Fruit fly (Drosophila melanogaster) whole organism, embryonic: ENCODE measurements around the gene Nxf3.

ENCODE experiments used
- Atf3 ChIP-seq: fragments of 200-800 bp; sonication (Bioruptor generic); optimal IDR thresholded peaks from 3 replicates; lab custom pipeline; 2016; ENCODE audit warnings: missing biosample characterization, missing genetic modification characterization
- Atf6 ChIP-seq: fragments of 200-800 bp; sonication (Bioruptor generic); IDR thresholded peaks from 2 replicates; pipeline ENCODE4 v1.3.6; 2022; ENCODE audit warnings: missing biosample characterization, missing genetic modification characterization
- Bteb2 ChIP-seq: fragments of 200-800 bp; sonication (Bioruptor generic); optimal IDR thresholded peaks from 2 replicates; lab custom pipeline; 2016; ENCODE audit warnings: missing biosample characterization, missing genetic modification characterization
- CG10267 ChIP-seq: fragments of 200-800 bp; sonication (Bioruptor generic); optimal IDR thresholded peaks from 2 replicates; lab custom pipeline; 2018; ENCODE audit warnings: missing biosample characterization, mild to moderate bottlenecking, missing genetic modification characterization, moderate library complexity
- CG10462 ChIP-seq: fragments of 200-800 bp; sonication (Bioruptor generic); optimal IDR thresholded peaks from 2 replicates; lab custom pipeline; 2016; ENCODE audit warnings: missing biosample characterization, missing genetic modification characterization
- CG10654 ChIP-seq: fragments of 200-800 bp; sonication (Bioruptor generic); optimal IDR thresholded peaks from 2 replicates; lab custom pipeline; 2016; ENCODE audit warnings: missing biosample characterization, missing genetic modification characterization
- CG10979 ChIP-seq: fragments of 200-800 bp; sonication (Bioruptor generic); optimal IDR thresholded peaks from 2 replicates; lab custom pipeline; 2018; ENCODE audit warnings: missing biosample characterization, mild to moderate bottlenecking, missing genetic modification characterization, moderate library complexity
- CG12659 ChIP-seq: fragments of 200-800 bp; sonication (Bioruptor generic); optimal IDR thresholded peaks from 3 replicates; lab custom pipeline; 2017; ENCODE audit warnings: mild to moderate bottlenecking, missing biosample characterization, missing genetic modification reagents, missing genetic modification characterization
- CG1529 ChIP-seq: fragments of 200-800 bp; sonication (Bioruptor generic); optimal IDR thresholded peaks from 3 replicates; lab custom pipeline; 2018; ENCODE audit warnings: missing biosample characterization, missing genetic modification characterization
- CG16779 ChIP-seq: fragments of 200-800 bp; sonication (Bioruptor generic); IDR thresholded peaks from 2 replicates; pipeline ENCODE4 v1.3.6; 2022; ENCODE audit warnings: missing biosample characterization, missing genetic modification characterization
- CG17829 ChIP-seq: fragments of 200-800 bp; optimal IDR thresholded peaks from 2 replicates; lab custom pipeline; 2019; ENCODE audit warnings: missing biosample characterization, mild to moderate bottlenecking, missing genetic modification characterization, moderate library complexity
- CG2129 ChIP-seq: fragments of 200-800 bp; sonication (Bioruptor generic); IDR thresholded peaks from 2 replicates; pipeline ENCODE4 v1.3.6; 2022; ENCODE audit warnings: missing biosample characterization, missing genetic modification characterization; ENCODE audit not compliant: partially characterized antibody
- CG2199 ChIP-seq: fragments of 200-800 bp; sonication (Bioruptor generic); IDR thresholded peaks from 3 replicates; pipeline ENCODE4 v1.3.6; 2022; ENCODE audit warnings: missing biosample characterization, missing genetic modification characterization
- CG2712 ChIP-seq: fragments of 200-800 bp; optimal IDR thresholded peaks from 3 replicates; lab custom pipeline; 2019; ENCODE audit warnings: missing biosample characterization, mild to moderate bottlenecking, missing genetic modification characterization, moderate library complexity
- CG2875 ChIP-seq: fragments of 200-800 bp; sonication (Bioruptor generic); optimal IDR thresholded peaks from 2 replicates; lab custom pipeline; 2017; ENCODE audit warnings: missing biosample characterization, mild to moderate bottlenecking, missing genetic modification characterization, missing genetic modification reagents
- CG31224 ChIP-seq: fragments of 200-800 bp; sonication (Bioruptor generic); IDR thresholded peaks from 2 replicates; pipeline ENCODE4 v1.3.6; 2022; ENCODE audit warnings: missing biosample characterization, missing genetic modification characterization
- CG31365 ChIP-seq: fragments of 200-800 bp; sonication (Bioruptor generic); optimal IDR thresholded peaks from 2 replicates; lab custom pipeline; 2018; ENCODE audit warnings: missing biosample characterization, mild to moderate bottlenecking, missing genetic modification characterization
- CG3281 ChIP-seq: fragments of 200-800 bp; sonication (Bioruptor generic); optimal IDR thresholded peaks from 3 replicates; lab custom pipeline; 2017; ENCODE audit warnings: missing biosample characterization, mild to moderate bottlenecking, missing genetic modification characterization
- CG34376 ChIP-seq: fragments of 200-800 bp; sonication (Bioruptor generic); optimal IDR thresholded peaks from 2 replicates; lab custom pipeline; 2018; ENCODE audit warnings: missing biosample characterization, mild to moderate bottlenecking, missing genetic modification characterization
- CG5180 ChIP-seq: fragments of 200-800 bp; sonication (Bioruptor generic); optimal IDR thresholded peaks from 3 replicates; lab custom pipeline; 2017; ENCODE audit warnings: missing biosample characterization, missing genetic modification characterization, mild to moderate bottlenecking, moderate library complexity, missing genetic modification reagents
- CG6175 ChIP-seq: fragments of 200-800 bp; sonication (Bioruptor generic); IDR thresholded peaks from 3 replicates; pipeline ENCODE4 v1.3.6; 2022; ENCODE audit warnings: missing biosample characterization, missing genetic modification characterization
- CG7928 ChIP-seq: fragments of 200-800 bp; sonication (Bioruptor generic); optimal IDR thresholded peaks from 2 replicates; lab custom pipeline; 2017; ENCODE audit warnings: missing biosample characterization, mild to moderate bottlenecking, missing genetic modification characterization
- CG8281 ChIP-seq: fragments of 200-800 bp; sonication (Bioruptor generic); optimal IDR thresholded peaks from 2 replicates; lab custom pipeline; 2018; ENCODE audit warnings: missing biosample characterization, mild to moderate bottlenecking, missing genetic modification characterization, moderate library complexity
- CG8944 ChIP-seq: fragments of 200-800 bp; sonication (Bioruptor generic); optimal IDR thresholded peaks from 3 replicates; lab custom pipeline; 2016; ENCODE audit warnings: missing biosample characterization, missing genetic modification characterization
- CHES-1-like ChIP-seq: fragments of 200-800 bp; sonication (Bioruptor generic); optimal IDR thresholded peaks from 2 replicates; lab custom pipeline; 2016; ENCODE audit warnings: missing biosample characterization, missing genetic modification characterization
- Ets65A ChIP-seq: fragments of 200-800 bp; sonication (Bioruptor generic); peaks from one replicate; lab custom pipeline; 2016; ENCODE audit warnings: missing biosample characterization, missing genetic modification characterization
- Fer2 ChIP-seq: fragments of 200-800 bp; sonication (Bioruptor generic); optimal IDR thresholded peaks from 2 replicates; lab custom pipeline; 2018; ENCODE audit warnings: missing biosample characterization, mild to moderate bottlenecking, missing genetic modification characterization, moderate library complexity
- H15 ChIP-seq: fragments of 200-800 bp; sonication (Bioruptor generic); IDR thresholded peaks from 3 replicates; pipeline ENCODE4 v1.3.6; 2022; ENCODE audit warnings: missing biosample characterization, missing genetic modification characterization
- HLHmδ ChIP-seq: fragments of 200-800 bp; sonication (Bioruptor generic); optimal IDR thresholded peaks from 2 replicates; lab custom pipeline; 2018; ENCODE audit warnings: missing biosample characterization, mild to moderate bottlenecking, missing genetic modification characterization, moderate library complexity
- Myb ChIP-seq: fragments of 200-800 bp; sonication (Bioruptor generic); optimal IDR thresholded peaks from 2 replicates; lab custom pipeline; 2016; ENCODE audit warnings: missing biosample characterization, missing genetic modification characterization
- NK7.1 ChIP-seq: fragments of 200-800 bp; sonication (Bioruptor generic); optimal IDR thresholded peaks from 3 replicates; lab custom pipeline; 2016; ENCODE audit warnings: missing biosample characterization, missing genetic modification characterization
- Neu2 ChIP-seq: fragments of 200-800 bp; sonication (Bioruptor generic); optimal IDR thresholded peaks from 3 replicates; lab custom pipeline; 2016; ENCODE audit warnings: missing biosample characterization, missing genetic modification characterization, borderline replicate concordance
- Nf-YB ChIP-seq: fragments of 200-800 bp; sonication (Bioruptor generic); optimal IDR thresholded peaks from 3 replicates; lab custom pipeline; 2019; ENCODE audit warnings: missing biosample characterization, mild to moderate bottlenecking, missing genetic modification characterization, moderate library complexity
- aop ChIP-seq: fragments of 200-800 bp; sonication (Bioruptor generic); IDR thresholded peaks from 2 replicates; pipeline ENCODE4 v1.3.6; 2022; ENCODE audit warnings: missing biosample characterization, missing genetic modification characterization
- crol ChIP-seq: fragments of 200-800 bp; sonication (Bioruptor generic); IDR thresholded peaks from 2 replicates; pipeline ENCODE4 v1.3.6; 2022; ENCODE audit warnings: missing biosample characterization, missing genetic modification characterization
- dati ChIP-seq: fragments of 200-800 bp; sonication (Bioruptor generic); IDR thresholded peaks from 2 replicates; pipeline ENCODE4 v1.3.6; 2022; ENCODE audit warnings: missing biosample characterization, missing genetic modification characterization
- dm ChIP-seq: fragments of 200-800 bp; sonication (Bioruptor generic); optimal IDR thresholded peaks from 3 replicates; lab custom pipeline; 2016; ENCODE audit warnings: missing biosample characterization, missing genetic modification characterization
- dmrt11E ChIP-seq: fragments of 200-800 bp; sonication (Bioruptor generic); optimal IDR thresholded peaks from 3 replicates; lab custom pipeline; 2018; ENCODE audit warnings: missing biosample characterization, mild to moderate bottlenecking, missing genetic modification characterization, moderate library complexity
- ewg ChIP-seq: fragments of 200-800 bp; sonication (Bioruptor generic); optimal IDR thresholded peaks from 3 replicates; lab custom pipeline; 2017; ENCODE audit warnings: mild to moderate bottlenecking, missing biosample characterization, missing genetic modification reagents, missing genetic modification characterization
- exex ChIP-seq: fragments of 200-800 bp; sonication (Bioruptor generic); optimal IDR thresholded peaks from 4 replicates; lab custom pipeline; 2018; ENCODE audit warnings: missing biosample characterization, mild to moderate bottlenecking, missing genetic modification characterization, moderate library complexity
- ftz-f1 ChIP-seq: fragments of 200-800 bp; sonication (Bioruptor generic); optimal IDR thresholded peaks from 2 replicates; lab custom pipeline; 2016; ENCODE audit warnings: missing biosample characterization, missing genetic modification characterization
- gsb-n ChIP-seq: fragments of 200-800 bp; sonication (Bioruptor generic); optimal IDR thresholded peaks from 3 replicates; lab custom pipeline; 2018; ENCODE audit warnings: missing biosample characterization, mild to moderate bottlenecking, missing genetic modification characterization
- lola ChIP-seq, 3 experiments: fragments of >200 bp in 2 of 3; fragments of 200-800 bp in 1 of 3; sonication (Bioruptor generic) in 1 of 3; optimal IDR thresholded peaks; 2 replicates each; lab custom pipeline; 2017 to 2019; ENCODE audit warnings: missing biosample characterization in 3 of 3, missing genetic modification characterization in 3 of 3, mild to moderate bottlenecking in 1 of 3, moderate library complexity in 1 of 3
- nmo ChIP-seq: fragments of 200-800 bp; sonication (Bioruptor generic); optimal IDR thresholded peaks from 2 replicates; lab custom pipeline; 2018; ENCODE audit warnings: missing biosample characterization, mild to moderate bottlenecking, missing genetic modification characterization, moderate library complexity
- salm ChIP-seq: fragments of 200-800 bp; sonication (Bioruptor generic); optimal IDR thresholded peaks from 2 replicates; lab custom pipeline; 2018; ENCODE audit warnings: missing biosample characterization, mild to moderate bottlenecking, missing genetic modification characterization
- schlank ChIP-seq: fragments of 200-800 bp; sonication (Bioruptor generic); optimal IDR thresholded peaks from 2 replicates; lab custom pipeline; 2018; ENCODE audit warnings: missing biosample characterization, mild to moderate bottlenecking, missing genetic modification characterization
- sima ChIP-seq: fragments of 200-800 bp; sonication (Bioruptor generic); optimal IDR thresholded peaks from 2 replicates; lab custom pipeline; 2016; ENCODE audit warnings: missing biosample characterization, missing genetic modification characterization
- sug ChIP-seq: fragments of 200-800 bp; optimal IDR thresholded peaks from 2 replicates; lab custom pipeline; 2019; ENCODE audit warnings: missing biosample characterization, mild to moderate bottlenecking, missing genetic modification characterization, moderate library complexity
- tap ChIP-seq: fragments of 200-800 bp; optimal IDR thresholded peaks from 3 replicates; lab custom pipeline; 2019; ENCODE audit warnings: missing biosample characterization, mild to moderate bottlenecking, missing genetic modification characterization, moderate library complexity
- vvl ChIP-seq: fragments of 200-800 bp; sonication (Bioruptor generic); IDR thresholded peaks from 2 replicates; pipeline ENCODE4 v1.3.6; 2022; ENCODE audit warnings: missing biosample characterization, missing genetic modification characterization
- yki ChIP-seq: fragments of >200 bp; optimal IDR thresholded peaks from 3 replicates; lab custom pipeline; 2018

Gene Nxf3

DNA sequence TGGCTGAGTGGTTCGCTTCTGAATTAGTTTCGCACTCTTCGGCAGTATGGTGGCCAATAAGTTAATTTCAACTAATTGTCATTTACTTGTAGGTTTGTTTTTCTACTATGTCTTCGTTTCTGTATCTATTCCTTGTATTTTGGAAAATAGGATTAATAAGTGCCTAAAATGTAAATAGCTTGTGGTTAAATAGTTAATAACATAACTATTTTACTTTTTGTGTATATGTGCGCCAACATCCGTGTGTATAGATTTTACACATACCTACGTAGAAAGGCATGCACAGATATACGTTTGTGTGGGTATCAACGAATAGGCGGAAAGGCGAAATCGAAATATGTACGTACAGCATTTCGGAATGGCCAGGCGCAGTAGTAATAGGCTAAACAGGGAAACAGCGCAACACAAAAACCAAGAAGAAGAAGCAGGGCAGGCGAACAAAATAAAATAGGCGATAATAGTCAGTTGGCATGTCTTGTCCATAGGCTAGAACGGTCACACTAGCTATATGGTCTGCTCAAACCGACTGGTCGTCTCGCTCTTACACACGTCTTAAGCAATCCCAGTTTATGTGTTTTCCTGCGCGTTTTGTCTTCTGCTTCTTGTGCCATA is 37.6 kb downstream of the Nxf3 start (continued):
- no peak for TF ChIP-seq CG34376 (GFP tag; lab: Kevin White, UChicago)
- no peak for TF ChIP-seq schlank (tag; lab: Kevin White, UChicago)
- TF ChIP-seq CG2875 = no peak
- TF ChIP-seq CG10654 (GFP tag; lab: Kevin White, UChicago) = no peak
- TF ChIP-seq CG7928 (GFP tag; lab: Kevin White, UChicago) = no peak
- TF ChIP-seq CG2129 (GFP tag; lab: Robert Waterston, UW) = no peak
- TF ChIP-seq CG12659 (GFP tag; lab: Kevin White, UChicago) = peak; percentile 57
- no peak for TF ChIP-seq aop (GFP tag; lab: Robert Waterston, UW)
- peak; percentile 90 for TF ChIP-seq ewg (GFP tag; lab: Kevin White, UChicago)
- no peak for TF ChIP-seq yki
- TF ChIP-seq CG10462 (GFP tag; lab: Kevin White, UChicago) = no peak
- no peak for TF ChIP-seq HLHmδ (GFP tag; lab: Kevin White, UChicago)
- TF ChIP-seq CG8944 (GFP tag; lab: Kevin White, UChicago) = no peak
- no peak for TF ChIP-seq H15
- no peak for TF ChIP-seq lola (GFP tag; optimal IDR thresholded peaks at IDR 0.05; lab: Kevin White, UChicago)
- TF ChIP-seq Atf6 = no peak
- no peak for TF ChIP-seq salm (tag; lab: Kevin White, UChicago)
- no peak for TF ChIP-seq CG5180
- TF ChIP-seq Neu2 (GFP tag; lab: Kevin White, UChicago) = no peak
- no peak for TF ChIP-seq Bteb2 (GFP tag; lab: Kevin White, UChicago)
- peak; percentile 40 for TF ChIP-seq Nf-YB (GFP tag; lab: Kevin White, UChicago)
- TF ChIP-seq CG6175 (GFP tag; lab: Robert Waterston, UW) = no peak
- TF ChIP-seq Atf3 (GFP tag; lab: Kevin White, UChicago) = no peak
- TF ChIP-seq CG17829 (tag; lab: Kevin White, UChicago) = peak; percentile 13
- TF ChIP-seq crol = no peak
- TF ChIP-seq dmrt11E (tag; lab: Kevin White, UChicago) = no peak
- peak; percentile 50 for TF ChIP-seq exex (tag; lab: Kevin White, UChicago)
- no peak for TF ChIP-seq CG31365 (tag; lab: Kevin White, UChicago)
- TF ChIP-seq dm (GFP tag; lab: Kevin White, UChicago) = peak; percentile 50
- peak; percentile 33 for TF ChIP-seq nmo (GFP tag; lab: Kevin White, UChicago)
- TF ChIP-seq CG2712 (tag; lab: Kevin White, UChicago) = no peak
- TF ChIP-seq Fer2 (tag; lab: Kevin White, UChicago) = no peak
- TF ChIP-seq tap (tag; lab: Kevin White, UChicago) = no peak
- peak; percentile 54 for TF ChIP-seq vvl (GFP tag; lab: Robert Waterston, UW)
- no peak for TF ChIP-seq dati (GFP tag; lab: Robert Waterston, UW)
- TF ChIP-seq Myb (GFP tag; lab: Kevin White, UChicago) = no peak
- no peak for TF ChIP-seq ftz-f1 (GFP tag; lab: Kevin White, UChicago)
- peak; percentile 13 for TF ChIP-seq CHES-1-like (GFP tag; lab: Kevin White, UChicago)
- no peak for TF ChIP-seq NK7.1 (GFP tag; lab: Kevin White, UChicago)
- TF ChIP-seq Ets65A (GFP tag; lab: Kevin White, UChicago) = no peak
- no peak for TF ChIP-seq CG10979 (tag; lab: Kevin White, UChicago)
- TF ChIP-seq CG31224 (GFP tag; lab: Robert Waterston, UW) = no peak
- no peak for TF ChIP-seq sima (GFP tag; lab: Kevin White, UChicago)
- TF ChIP-seq CG10267 = no peak
- no peak for TF ChIP-seq gsb-n (tag; lab: Kevin White, UChicago)
- TF ChIP-seq CG2199 (GFP tag; lab: Robert Waterston, UW) = peak; percentile 67; the same call in 1 of the 3 replicates
- TF ChIP-seq sug (tag; lab: Kevin White, UChicago) = peak; percentile 19
- TF ChIP-seq CG8281 (tag; lab: Kevin White, UChicago) = no peak
- no peak for TF ChIP-seq CG16779 (GFP tag; lab: Robert Waterston, UW)
- TF ChIP-seq CG3281 (GFP tag; lab: Kevin White, UChicago) = no peak
- TF ChIP-seq CG1529 = no peak
